Worm (Caenorhabditis elegans) whole organism, L2 larva: ENCODE data around the gene K09G1.2.

Experiments
- gmeb-1 ChIP-seq: fragments of 150-350 bp; optimal IDR thresholded peaks from 2 replicates; lab custom pipeline; 2014; ENCODE audit warnings: missing biosample characterization, missing genetic modification characterization
- skn-1 ChIP-seq: sonication (generic microtip); optimal IDR thresholded peaks from 2 replicates; lab custom pipeline; 2017; ENCODE audit warnings: missing biosample characterization, missing genetic modification characterization

ce11 chrV:9630542-9630941 is 40.1 kb downstream of the K09G1.2 start:
- TF ChIP-seq skn-1 (tag; lab: Kevin White, UChicago) (no peak), gmeb-1 (no peak)
